Fruit fly (Drosophila melanogaster) whole organism, embryonic: ENCODE measurements around the gene mag.

ENCODE experiments used
- Asciz ChIP-seq: fragments of 200-800 bp; sonication (Bioruptor generic); optimal IDR thresholded peaks from 2 replicates; lab custom pipeline; 2017; ENCODE audit warnings: missing biosample characterization, mild to moderate bottlenecking, missing genetic modification characterization, missing genetic modification reagents
- Atf3 ChIP-seq: fragments of 200-800 bp; sonication (Bioruptor generic); optimal IDR thresholded peaks from 3 replicates; lab custom pipeline; 2016; ENCODE audit warnings: missing biosample characterization, missing genetic modification characterization
- Blimp-1 ChIP-seq: fragments of 200-800 bp; sonication (Bioruptor generic); optimal IDR thresholded peaks from 3 replicates; lab custom pipeline; 2018; ENCODE audit warnings: missing biosample characterization, missing genetic modification characterization, mild to moderate bottlenecking, moderate library complexity, missing genetic modification reagents
- CG10431 ChIP-seq: fragments of 200-800 bp; sonication (Bioruptor generic); optimal IDR thresholded peaks from 3 replicates; lab custom pipeline; 2018; ENCODE audit warnings: missing biosample characterization, mild to moderate bottlenecking, missing genetic modification characterization
- CG10543 ChIP-seq: fragments of 200-800 bp; sonication (Bioruptor generic); optimal IDR thresholded peaks from 3 replicates; lab custom pipeline; 2017; ENCODE audit warnings: missing biosample characterization, mild to moderate bottlenecking, missing genetic modification characterization, moderate library complexity
- CG11085 ChIP-seq: fragments of 200-800 bp; sonication (Bioruptor generic); IDR thresholded peaks from 2 replicates; pipeline ENCODE4 v1.3.6; 2022; ENCODE audit warnings: missing biosample characterization, missing genetic modification characterization
- CG12071 ChIP-seq: fragments of 200-800 bp; sonication (Bioruptor generic); optimal IDR thresholded peaks from 3 replicates; lab custom pipeline; 2018; ENCODE audit warnings: missing biosample characterization, mild to moderate bottlenecking, missing genetic modification characterization
- CG12769 ChIP-seq: fragments of 200-800 bp; sonication (Bioruptor generic); optimal IDR thresholded peaks from 2 replicates; lab custom pipeline; 2019; ENCODE audit warnings: missing biosample characterization, mild to moderate bottlenecking, missing genetic modification characterization, moderate library complexity
- CG13894 ChIP-seq: fragments of 200-800 bp; sonication (Bioruptor generic); optimal IDR thresholded peaks from 3 replicates; lab custom pipeline; 2018; ENCODE audit warnings: missing biosample characterization, mild to moderate bottlenecking, missing genetic modification characterization, moderate library complexity
- CG1792 ChIP-seq: fragments of 200-800 bp; sonication (Bioruptor generic); optimal IDR thresholded peaks from 2 replicates; lab custom pipeline; 2016; ENCODE audit warnings: missing biosample characterization, missing genetic modification characterization
- CG2712 ChIP-seq: fragments of 200-800 bp; optimal IDR thresholded peaks from 3 replicates; lab custom pipeline; 2019; ENCODE audit warnings: missing biosample characterization, mild to moderate bottlenecking, missing genetic modification characterization, moderate library complexity
- CG31388 ChIP-seq: fragments of 200-800 bp; sonication (Bioruptor generic); optimal IDR thresholded peaks from 2 replicates; lab custom pipeline; 2016; ENCODE audit warnings: missing biosample characterization, missing genetic modification characterization
- CG31441 ChIP-seq: fragments of 200-800 bp; sonication (Bioruptor generic); IDR thresholded peaks from 2 replicates; pipeline ENCODE4 v1.3.6; 2022; ENCODE audit warnings: missing biosample characterization, missing genetic modification characterization
- CG34224 ChIP-seq: fragments of 200-800 bp; sonication (Bioruptor generic); IDR thresholded peaks from 3 replicates; pipeline ENCODE4 v1.3.6; 2022; ENCODE audit warnings: missing biosample characterization, missing genetic modification characterization; ENCODE audit not compliant: partially characterized antibody
- CG3847 ChIP-seq: fragments of 200-800 bp; sonication (Bioruptor generic); IDR thresholded peaks from 2 replicates; pipeline ENCODE4 v1.3.6; 2022; ENCODE audit warnings: missing biosample characterization, missing genetic modification characterization
- CG42726 ChIP-seq: fragments of 200-800 bp; sonication (Bioruptor generic); IDR thresholded peaks from 2 replicates; pipeline ENCODE4 v1.3.6; 2022; ENCODE audit warnings: missing biosample characterization, missing genetic modification characterization; ENCODE audit not compliant: partially characterized antibody
- CG4360 ChIP-seq: fragments of 200-800 bp; sonication (Bioruptor generic); IDR thresholded peaks from 2 replicates; pipeline ENCODE4 v1.3.6; 2022; ENCODE audit warnings: missing biosample characterization, missing genetic modification characterization
- CG4707 ChIP-seq: fragments of 200-800 bp; sonication (Bioruptor generic); optimal IDR thresholded peaks from 2 replicates; lab custom pipeline; 2018; ENCODE audit warnings: missing biosample characterization, mild to moderate bottlenecking, missing genetic modification characterization, moderate library complexity
- CG6683 ChIP-seq: fragments of 200-800 bp; sonication (Bioruptor generic); optimal IDR thresholded peaks from 2 replicates; lab custom pipeline; 2017; ENCODE audit warnings: missing biosample characterization, mild to moderate bottlenecking, missing genetic modification characterization, missing genetic modification reagents
- CG6765 ChIP-seq: fragments of 200-800 bp; sonication (Bioruptor generic); optimal IDR thresholded peaks from 3 replicates; lab custom pipeline; 2017; ENCODE audit warnings: missing biosample characterization, mild to moderate bottlenecking, missing genetic modification characterization
- CG7357 ChIP-seq: fragments of 200-800 bp; sonication (Bioruptor generic); IDR thresholded peaks from 3 replicates; pipeline ENCODE4 v1.3.6; 2022; ENCODE audit warnings: missing biosample characterization, missing genetic modification characterization
- CG8765 ChIP-seq: fragments of 200-800 bp; sonication (Bioruptor generic); IDR thresholded peaks from 2 replicates; pipeline ENCODE4 v1.3.6; 2022; ENCODE audit warnings: missing biosample characterization, missing genetic modification characterization
- CG9817 ChIP-seq: fragments of 200-800 bp; sonication (Bioruptor generic); optimal IDR thresholded peaks from 2 replicates; lab custom pipeline; 2018; ENCODE audit warnings: missing biosample characterization, mild to moderate bottlenecking, missing genetic modification characterization, moderate library complexity
- D ChIP-seq, 2 experiments: fragments of 200-800 bp in 1 of 2; fragments of >200 bp in 1 of 2; sonication (Bioruptor generic) in 1 of 2; optimal IDR thresholded peaks; 2 replicates in 1 of 2; 3 replicates in 1 of 2; lab custom pipeline; 2017; ENCODE audit warnings: mild to moderate bottlenecking in 1 of 2, missing biosample characterization in 1 of 2, missing genetic modification characterization in 1 of 2, missing genetic modification reagents in 1 of 2
- Deaf1 ChIP-seq: fragments of 200-800 bp; optimal IDR thresholded peaks from 3 replicates; lab custom pipeline; 2019; ENCODE audit warnings: missing biosample characterization, mild to moderate bottlenecking, missing genetic modification characterization, moderate library complexity
- NFAT ChIP-seq: fragments of 200-800 bp; sonication (Bioruptor generic); IDR thresholded peaks from 2 replicates; pipeline ENCODE4 v1.3.6; 2022; ENCODE audit warnings: missing biosample characterization, missing genetic modification characterization
- Ravus ChIP-seq: fragments of 200-800 bp; sonication (Bioruptor generic); IDR thresholded peaks from 2 replicates; pipeline ENCODE4 v1.3.6; 2022; ENCODE audit warnings: missing biosample characterization, missing genetic modification characterization
- Spps ChIP-seq: fragments of 200-800 bp; sonication (Bioruptor generic); optimal IDR thresholded peaks from 2 replicates; lab custom pipeline; 2018; ENCODE audit warnings: missing biosample characterization, mild to moderate bottlenecking, missing genetic modification characterization
- Taf1 ChIP-seq: fragments of 200-800 bp; sonication (Bioruptor generic); IDR thresholded peaks from 2 replicates; pipeline ENCODE4 v1.3.6; 2022; ENCODE audit warnings: missing biosample characterization, missing genetic modification characterization
- ap ChIP-seq: fragments of 200-800 bp; sonication (Bioruptor generic); IDR thresholded peaks from 2 replicates; pipeline ENCODE4 v1.3.6; 2022; ENCODE audit warnings: missing biosample characterization, missing genetic modification characterization
- ara ChIP-seq: fragments of 200-800 bp; sonication (Bioruptor generic); IDR thresholded peaks from 2 replicates; pipeline ENCODE4 v1.3.6; 2022; ENCODE audit warnings: missing biosample characterization, missing genetic modification characterization
- ash1 ChIP-seq: fragments of 200-800 bp; sonication (Bioruptor generic); optimal IDR thresholded peaks from 2 replicates; lab custom pipeline; 2018; ENCODE audit warnings: missing biosample characterization, mild to moderate bottlenecking, missing genetic modification characterization
- chif ChIP-seq, 2 experiments: fragments of 200-800 bp; sonication (Bioruptor generic); optimal IDR thresholded peaks; 3 replicates each; lab custom pipeline; 2016; ENCODE audit warnings: missing biosample characterization in 2 of 2, missing genetic modification characterization in 2 of 2
- crc ChIP-seq: fragments of 200-800 bp; sonication (Bioruptor generic); optimal IDR thresholded peaks from 2 replicates; lab custom pipeline; 2016; ENCODE audit warnings: missing biosample characterization, missing genetic modification characterization
- disco-r ChIP-seq: fragments of 200-800 bp; sonication (Bioruptor generic); optimal IDR thresholded peaks from 2 replicates; lab custom pipeline; 2016; ENCODE audit warnings: missing biosample characterization, missing genetic modification characterization
- gfzf ChIP-seq: fragments of 200-800 bp; sonication (Bioruptor generic); optimal IDR thresholded peaks from 2 replicates; lab custom pipeline; 2016; ENCODE audit warnings: missing biosample characterization, mild to moderate bottlenecking, missing genetic modification characterization, moderate library complexity
- gt ChIP-seq: fragments of 200-800 bp; sonication (Bioruptor generic); IDR thresholded peaks from 2 replicates; pipeline ENCODE4 v1.3.6; 2022; ENCODE audit warnings: missing biosample characterization, missing genetic modification characterization
- klu ChIP-seq: fragments of 200-800 bp; sonication (Bioruptor generic); IDR thresholded peaks from 2 replicates; pipeline ENCODE4 v1.3.6; 2022; ENCODE audit warnings: missing biosample characterization, missing genetic modification characterization
- nerfin-1 ChIP-seq: fragments of 200-800 bp; sonication (Bioruptor generic); optimal IDR thresholded peaks from 3 replicates; lab custom pipeline; 2019; ENCODE audit warnings: missing biosample characterization, mild to moderate bottlenecking, missing genetic modification characterization, moderate library complexity
- pan ChIP-seq, 4 experiments: fragments of >200 bp in 3 of 4; fragments of 200-800 bp in 1 of 4; sonication (Bioruptor generic) in 1 of 4; optimal IDR thresholded peaks in 3 of 4; IDR thresholded peaks in 1 of 4; 2 replicates each; pipeline versions ENCODE4 v1.3.6 to Lab custom; 2017 to 2022; ENCODE audit warnings: missing biosample characterization in 2 of 4, missing genetic modification characterization in 2 of 4, mixed read lengths in 1 of 4
- row ChIP-seq: fragments of 200-800 bp; sonication (Bioruptor generic); IDR thresholded peaks from 3 replicates; pipeline ENCODE4 v1.3.6; 2022; ENCODE audit warnings: missing biosample characterization, missing genetic modification characterization
- sima ChIP-seq: fragments of 200-800 bp; sonication (Bioruptor generic); optimal IDR thresholded peaks from 2 replicates; lab custom pipeline; 2016; ENCODE audit warnings: missing biosample characterization, missing genetic modification characterization
- slbo ChIP-seq: fragments of 200-800 bp; sonication (Bioruptor generic); IDR thresholded peaks from 2 replicates; pipeline ENCODE4 v1.3.6; 2022; ENCODE audit warnings: missing biosample characterization, missing genetic modification characterization
- sqz ChIP-seq: fragments of 200-800 bp; sonication (Bioruptor generic); optimal IDR thresholded peaks from 3 replicates; lab custom pipeline; 2018; ENCODE audit warnings: missing biosample characterization, mild to moderate bottlenecking, missing genetic modification characterization
- tgo ChIP-seq: fragments of 200-800 bp; sonication (Bioruptor generic); IDR thresholded peaks from 3 replicates; pipeline ENCODE4 v1.3.6; 2022; ENCODE audit warnings: missing biosample characterization, missing genetic modification characterization
- tio ChIP-seq: fragments of 200-800 bp; sonication (Bioruptor generic); optimal IDR thresholded peaks from 2 replicates; lab custom pipeline; 2017; ENCODE audit warnings: missing biosample characterization, missing genetic modification characterization, inconsistent platforms
- tx ChIP-seq: fragments of 200-800 bp; sonication (Bioruptor generic); optimal IDR thresholded peaks from 2 replicates; lab custom pipeline; 2016; ENCODE audit warnings: missing biosample characterization, missing genetic modification characterization
- z ChIP-seq: fragments of 200-800 bp; sonication (Bioruptor generic); IDR thresholded peaks from 3 replicates; pipeline ENCODE4 v1.3.6; 2022; ENCODE audit warnings: missing biosample characterization, missing genetic modification characterization

The mag gene

dm6 chr3L:20509121-20509934, 48.8 kb downstream of the mag start (continued):
- TF ChIP-seq ap (no peak), z (GFP tag; lab: Robert Waterston, UW) (no peak), CG12769 (tag; lab: Kevin White, UChicago) (no peak), crc (GFP tag; lab: Kevin White, UChicago) (peak; percentile 47), Ravus (GFP tag; lab: Robert Waterston, UW) (no peak), ara (GFP tag; lab: Robert Waterston, UW) (0 out of 2 replicates have a peak, but pooled peaks have one; percentile 11), pan (optimal IDR thresholded peaks at IDR 0.05; lab: Kevin White, UChicago) (no peak), pan (GFP tag; optimal IDR thresholded peaks at IDR 0.05 in 1 of 2, IDR thresholded peaks at IDR 0.05 in 1 of 2) (peak in 1 of 2 experiments; percentile 11), tgo (GFP tag; lab: Robert Waterston, UW) (peak; percentile 54; the same call in 1 of the 3 replicates), CG11085 (GFP tag; lab: Robert Waterston, UW) (no peak), CG10543 (GFP tag; lab: Kevin White, UChicago) (peak; percentile 87), sima (GFP tag; lab: Kevin White, UChicago) (no peak), Deaf1 (tag; lab: Kevin White, UChicago) (peak; percentile 60), Atf3 (GFP tag; lab: Kevin White, UChicago) (peak; percentile 42), CG8765 (GFP tag; lab: Robert Waterston, UW) (no peak), NFAT (GFP tag; lab: Robert Waterston, UW) (peak; percentile 19; the same call in 1 of the 2 replicates), disco-r (GFP tag; lab: Kevin White, UChicago) (peak; percentile 55), CG31441 (GFP tag; lab: Robert Waterston, UW) (peak; percentile 75), CG12071 (GFP tag; lab: Kevin White, UChicago) (no peak), CG10431 (peak; percentile 60), CG42726 (GFP tag; lab: Robert Waterston, UW) (no peak), CG1792 (GFP tag; lab: Kevin White, UChicago) (peak; percentile 36), CG4707 (GFP tag; lab: Kevin White, UChicago) (no peak), row (GFP tag; lab: Robert Waterston, UW) (peak; percentile 91), CG7357 (GFP tag; lab: Robert Waterston, UW) (0 out of 3 replicates have a peak, but pooled peaks have one; percentile 31), Blimp-1 (GFP tag; lab: Kevin White, UChicago) (peak; percentile 65), nerfin-1 (tag; lab: Kevin White, UChicago) (peak; percentile 66), CG4360 (GFP tag; lab: Robert Waterston, UW) (no peak), CG3847 (GFP tag; lab: Robert Waterston, UW) (no peak), chif (GFP tag; optimal IDR thresholded peaks at IDR 0.05; lab: Kevin White, UChicago) (peak; percentile 57 to 67), CG9817 (tag; lab: Kevin White, UChicago) (peak; percentile 75), slbo (GFP tag; lab: Robert Waterston, UW) (peak; percentile 66), CG31388 (GFP tag; lab: Kevin White, UChicago) (no peak), CG34224 (GFP tag; lab: Robert Waterston, UW) (0 out of 3 replicates have a peak, but pooled peaks have one; percentile 23), ash1 (GFP tag; lab: Kevin White, UChicago) (no peak), CG2712 (tag; lab: Kevin White, UChicago) (peak; percentile 85), tio (GFP tag; lab: Kevin White, UChicago) (peak; percentile 75), D (optimal IDR thresholded peaks at IDR 0.05; lab: Kevin White, UChicago) (no peak), D (GFP tag; optimal IDR thresholded peaks at IDR 0.05; lab: Kevin White, UChicago) (peak; percentile 70), Asciz (GFP tag; lab: Kevin White, UChicago) (peak; percentile 85), klu (GFP tag; lab: Robert Waterston, UW) (no peak; the same call in 1 of the 2 replicates), Taf1 (GFP tag; lab: Robert Waterston, UW) (no peak), sqz (GFP tag; lab: Kevin White, UChicago) (peak; percentile 64), CG6765 (GFP tag; lab: Kevin White, UChicago) (peak; percentile 80), gfzf (GFP tag; lab: Kevin White, UChicago) (no peak), CG6683 (GFP tag; lab: Kevin White, UChicago) (peak; percentile 69), Spps (tag; lab: Kevin White, UChicago) (peak; percentile 56), CG13894 (peak; percentile 55), gt (no peak), tx (GFP tag; lab: Kevin White, UChicago) (peak; percentile 21)
